Worm (Caenorhabditis elegans) whole organism, L2 larva: ENCODE measurements around the gene F59A7.2.

Source experiments
- C34F6.9 ChIP-seq: fragments of 150-350 bp; optimal IDR thresholded peaks from 2 replicates; lab custom pipeline; 2014; ENCODE audit warnings: missing biosample characterization, missing genetic modification characterization
- R02D3.7 ChIP-seq: fragments of 150-350 bp; optimal IDR thresholded peaks from 2 replicates; lab custom pipeline; 2014; ENCODE audit warnings: missing biosample characterization, missing genetic modification characterization
- Y55F3AM.14 ChIP-seq: fragments of 200-800 bp; sonication (Bioruptor generic); optimal IDR thresholded peaks from 2 replicates; lab custom pipeline; 2018; ENCODE audit warnings: mild to moderate bottlenecking, missing genetic modification characterization, missing compliant biosample characterization
- ZK546.5 ChIP-seq: sonication (generic microtip); optimal IDR thresholded peaks from 2 replicates; lab custom pipeline; 2017; ENCODE audit warnings: missing biosample characterization, missing genetic modification characterization
- ama-1 ChIP-seq: fragments of 150-350 bp; optimal IDR thresholded peaks from 2 replicates; lab custom pipeline; 2018; ENCODE audit warnings: inconsistent platforms
- ceh-82 ChIP-seq: fragments of 150-350 bp; optimal IDR thresholded peaks from 2 replicates; lab custom pipeline; 2014; ENCODE audit warnings: missing biosample characterization, missing genetic modification characterization
- crh-2 ChIP-seq: sonication (generic microtip); optimal IDR thresholded peaks from 2 replicates; lab custom pipeline; 2017; ENCODE audit warnings: missing biosample characterization, missing genetic modification characterization
- fos-1 ChIP-seq: fragments of 150-350 bp; optimal IDR thresholded peaks from 2 replicates; lab custom pipeline; 2014; ENCODE audit warnings: missing biosample characterization, missing genetic modification characterization
- gmeb-1 ChIP-seq: fragments of 150-350 bp; optimal IDR thresholded peaks from 2 replicates; lab custom pipeline; 2014; ENCODE audit warnings: missing biosample characterization, missing genetic modification characterization
- lin-13 ChIP-seq: fragments of 150-350 bp; optimal IDR thresholded peaks from 2 replicates; lab custom pipeline; 2014; ENCODE audit warnings: missing biosample characterization, missing genetic modification reagents, missing genetic modification characterization
- lin-39 ChIP-seq: fragments of 150-350 bp; optimal IDR thresholded peaks from 2 replicates; lab custom pipeline; 2014; ENCODE audit warnings: missing biosample characterization, missing genetic modification reagents, missing genetic modification characterization
- mab-5 ChIP-seq: fragments of 150-350 bp; optimal IDR thresholded peaks from 2 replicates; lab custom pipeline; 2014; ENCODE audit warnings: missing biosample characterization, missing genetic modification characterization
- mbf-1 ChIP-seq: sonication (generic microtip); optimal IDR thresholded peaks from 2 replicates; lab custom pipeline; 2017; ENCODE audit warnings: missing biosample characterization, missing genetic modification characterization
- nhr-10 ChIP-seq: sonication (generic microtip); optimal IDR thresholded peaks from 2 replicates; lab custom pipeline; 2017; ENCODE audit warnings: missing biosample characterization, missing genetic modification characterization
- nhr-11 ChIP-seq: fragments of 150-350 bp; optimal IDR thresholded peaks from 2 replicates; lab custom pipeline; 2014; ENCODE audit warnings: missing biosample characterization, missing genetic modification characterization
- nhr-129 ChIP-seq: fragments of 150-350 bp; optimal IDR thresholded peaks from 2 replicates; lab custom pipeline; 2014; ENCODE audit warnings: missing biosample characterization, missing genetic modification characterization
- nhr-23 ChIP-seq: fragments of 150-350 bp; optimal IDR thresholded peaks from 2 replicates; lab custom pipeline; 2014; ENCODE audit warnings: missing biosample characterization, missing genetic modification reagents, missing genetic modification characterization
- nhr-237 ChIP-seq: fragments of 150-350 bp; optimal IDR thresholded peaks from 2 replicates; lab custom pipeline; 2014; ENCODE audit warnings: missing biosample characterization, missing genetic modification characterization
- nhr-25 ChIP-seq: fragments of 150-350 bp; sonication (generic microtip); optimal IDR thresholded peaks from 3 replicates; lab custom pipeline; 2014; ENCODE audit warnings: missing biosample characterization, missing genetic modification characterization
- nhr-6 ChIP-seq: fragments of 150-350 bp; optimal IDR thresholded peaks from 2 replicates; lab custom pipeline; 2014; ENCODE audit warnings: missing biosample characterization, missing genetic modification characterization
- nhr-77 ChIP-seq: fragments of 150-350 bp; optimal IDR thresholded peaks from 2 replicates; lab custom pipeline; 2014; ENCODE audit warnings: missing biosample characterization, missing genetic modification characterization
- peb-1 ChIP-seq: fragments of 150-350 bp; optimal IDR thresholded peaks from 2 replicates; lab custom pipeline; 2014; ENCODE audit warnings: missing biosample characterization, missing genetic modification characterization
- sem-4 ChIP-seq: fragments of 150-350 bp; optimal IDR thresholded peaks from 2 replicates; lab custom pipeline; 2014; ENCODE audit warnings: missing biosample characterization, missing genetic modification reagents, missing genetic modification characterization
- skn-1 ChIP-seq: sonication (generic microtip); optimal IDR thresholded peaks from 2 replicates; lab custom pipeline; 2017; ENCODE audit warnings: missing biosample characterization, missing genetic modification characterization
- sma-3 ChIP-seq: sonication (generic microtip); optimal IDR thresholded peaks from 2 replicates; lab custom pipeline; 2016; ENCODE audit warnings: missing genetic modification reagents, missing genetic modification characterization, missing compliant biosample characterization
- sma-9 ChIP-seq, 2 experiments: fragments of 150-350 bp in 1 of 2; sonication (generic microtip) in 1 of 2; optimal IDR thresholded peaks; 2 replicates each; lab custom pipeline; 2014 to 2016; ENCODE audit warnings: missing genetic modification characterization in 2 of 2, mild to moderate bottlenecking in 1 of 2, missing biosample characterization in 1 of 2, missing compliant biosample characterization in 1 of 2, missing genetic modification reagents in 1 of 2, moderate library complexity in 1 of 2
- snpc-4 ChIP-seq: fragments of 150-350 bp; optimal IDR thresholded peaks from 2 replicates; lab custom pipeline; 2014; ENCODE audit warnings: missing biosample characterization, missing genetic modification characterization
- unc-39 ChIP-seq: fragments of 150-350 bp; optimal IDR thresholded peaks from 2 replicates; lab custom pipeline; 2014; ENCODE audit warnings: missing biosample characterization, missing genetic modification characterization
- unc-55 ChIP-seq: fragments of 150-350 bp; sonication (generic microtip); optimal IDR thresholded peaks from 3 replicates; lab custom pipeline; 2014; ENCODE audit warnings: missing biosample characterization, missing genetic modification reagents, missing genetic modification characterization
- ztf-1 ChIP-seq: fragments of 200-800 bp; sonication (Bioruptor generic); conservative IDR thresholded peaks from 2 replicates; pipeline ENCODE4 v1.3.6; 2022; ENCODE audit warnings: missing genetic modification characterization, missing compliant biosample characterization
- ztf-4 ChIP-seq: fragments of 150-350 bp; optimal IDR thresholded peaks from 2 replicates; lab custom pipeline; 2014; ENCODE audit warnings: missing biosample characterization, missing genetic modification characterization

Gene F59A7.2

DNA sequence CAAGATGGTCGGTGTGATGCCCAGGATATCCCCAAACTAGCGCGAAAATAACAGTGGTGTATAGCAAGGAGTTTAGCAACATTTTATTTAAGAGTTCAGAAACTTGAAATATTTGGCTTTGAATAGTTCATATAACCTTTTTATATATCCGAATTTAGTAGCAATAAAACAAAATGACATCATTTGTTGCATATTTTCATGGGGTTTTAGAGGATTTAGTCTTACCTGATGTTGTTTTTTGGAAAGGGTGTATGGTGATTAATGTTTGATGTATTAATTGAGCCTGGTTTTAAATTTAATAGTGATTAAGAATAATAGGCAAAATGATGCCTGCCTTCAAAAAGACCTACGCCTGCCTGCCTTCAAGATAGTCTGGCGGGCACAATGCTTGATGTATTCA is at the start of gene F59A7.2:
Gene F59A7.2 (minus strand): TSS at position 101 of the 400 bp plus-strand sequence.
- no peak for TF ChIP-seq C34F6.9 (tag; lab: Kevin White, UChicago)
- TF ChIP-seq nhr-6 (tag; lab: Kevin White, UChicago): no peak
- no peak for TF ChIP-seq ama-1 (lab: Kevin White, UChicago)
- TF ChIP-seq peb-1: no peak
- no peak for TF ChIP-seq nhr-11
- TF ChIP-seq ceh-82 (tag; lab: Kevin White, UChicago): no peak
- TF ChIP-seq, all 48 proteins: peak for 0

DNA sequence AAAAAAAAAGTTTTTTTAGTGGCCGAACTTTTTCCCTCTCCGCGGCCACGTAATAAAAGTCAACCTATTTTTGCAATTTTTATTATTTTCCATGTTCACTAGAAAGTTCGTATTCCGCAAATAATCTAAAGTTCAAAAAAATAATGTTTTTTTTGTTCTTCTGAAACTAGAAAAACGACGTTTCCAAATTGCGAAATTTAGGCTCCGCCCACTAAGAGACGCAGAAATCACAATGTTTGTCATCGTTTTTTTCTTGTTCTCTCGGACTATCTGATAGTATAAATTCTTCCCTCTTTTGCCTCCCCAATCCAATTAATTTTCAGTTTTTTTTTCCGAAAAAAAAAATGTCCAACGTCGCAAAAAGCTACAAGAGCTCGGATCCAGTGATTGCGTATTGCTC is 41.0 kb upstream of the F59A7.2 start, which contains the start of gene comt-3:
Gene comt-3 (plus strand): TSS at position 214 of the 400 bp plus-strand sequence.
- TF ChIP-seq unc-55 (GFP tag; lab: Kevin White, UChicago): peak; percentile 41
- peak; percentile 58 for TF ChIP-seq skn-1 (tag; lab: Kevin White, UChicago)
- no peak for TF ChIP-seq crh-2

DNA sequence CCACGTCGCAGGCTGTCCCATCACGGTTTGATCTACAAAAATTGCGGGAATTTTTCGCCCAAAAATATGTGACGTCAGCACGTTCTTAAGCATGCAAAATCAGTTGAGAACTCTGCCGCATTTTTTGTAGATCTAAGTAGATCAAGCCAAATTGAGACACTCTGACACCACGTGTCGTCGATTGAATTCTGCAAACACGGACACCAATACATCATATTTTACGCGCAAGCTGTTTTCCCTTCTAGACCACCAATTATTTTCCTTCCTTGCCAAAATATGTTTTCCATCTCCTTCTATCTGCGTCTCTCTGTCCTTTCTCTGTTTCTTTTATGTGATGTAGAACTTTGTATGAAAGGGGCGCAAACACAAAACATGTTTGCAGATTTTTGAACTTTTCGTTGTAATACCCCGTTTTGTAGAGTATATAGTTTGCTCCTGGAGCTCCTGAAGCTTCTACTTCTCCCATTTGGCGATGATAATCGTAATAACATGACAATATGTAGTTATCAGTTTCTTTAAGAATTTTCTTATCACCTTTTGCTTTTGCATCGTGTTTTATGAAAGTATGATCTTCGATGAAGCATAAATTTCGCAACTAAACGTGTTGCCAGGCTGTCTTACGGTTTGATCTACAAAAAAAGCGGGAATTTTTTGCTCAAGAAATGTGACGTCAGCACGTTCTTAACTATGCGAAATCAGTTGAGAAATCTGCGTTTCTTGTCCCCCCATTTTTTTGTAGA is 39.6 kb upstream of the F59A7.2 start:
- TF ChIP-seq fos-1 (tag; lab: Kevin White, UChicago): peak; percentile 53
- TF ChIP-seq nhr-23: no peak
- peak; percentile 5 for TF ChIP-seq C34F6.9 (tag; lab: Kevin White, UChicago)
- no peak for TF ChIP-seq ZK546.5 (tag; lab: Kevin White, UChicago)
- no peak for TF ChIP-seq lin-39 (tag; lab: Kevin White, UChicago)
- no peak for TF ChIP-seq unc-39
- TF ChIP-seq sma-9 (GFP tag; optimal IDR thresholded peaks at IDR 0.05; lab: Kevin White, UChicago): peak; percentile 23
- TF ChIP-seq sma-9 (tag; optimal IDR thresholded peaks at IDR 0.05; lab: Kevin White, UChicago): no peak
- TF ChIP-seq, all 48 proteins: peak for 3

DNA sequence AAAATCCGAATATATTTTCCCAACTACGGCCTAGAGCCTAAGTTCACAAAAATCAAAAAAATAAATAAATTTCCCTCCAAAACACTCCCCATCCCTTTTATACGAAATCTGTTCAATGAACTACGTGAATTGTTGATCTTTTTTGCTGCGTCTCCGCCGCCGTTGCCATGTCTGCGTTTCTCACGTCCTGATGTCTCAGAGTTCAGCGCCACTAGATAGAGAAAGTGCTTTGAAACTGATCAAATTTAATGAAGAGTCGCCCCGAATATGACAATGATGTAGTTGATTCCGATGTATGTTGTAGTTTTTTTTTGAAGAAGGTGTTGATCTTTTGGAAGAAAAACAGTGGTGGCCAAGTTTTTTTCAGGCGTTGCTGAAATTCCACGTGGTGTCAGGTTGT is 37.9 kb upstream of the F59A7.2 start:
- TF ChIP-seq mbf-1 (no peak), sem-4 (tag; lab: Kevin White, UChicago) (no peak), gmeb-1 (tag; lab: Kevin White, UChicago) (no peak), ztf-4 (tag; lab: Kevin White, UChicago) (no peak), Y55F3AM.14 (GFP tag; lab: Kevin White, UChicago) (no peak), nhr-77 (tag; lab: Kevin White, UChicago) (no peak), fos-1 (tag; lab: Kevin White, UChicago) (no peak), R02D3.7 (tag; lab: Kevin White, UChicago) (no peak), sma-9 (GFP tag; optimal IDR thresholded peaks at IDR 0.05; lab: Kevin White, UChicago) (no peak), sma-9 (tag; optimal IDR thresholded peaks at IDR 0.05; lab: Kevin White, UChicago) (no peak), nhr-237 (tag; lab: Kevin White, UChicago) (no peak), unc-55 (GFP tag; lab: Kevin White, UChicago) (no peak), ztf-1 (GFP tag; lab: Robert Waterston, UW) (no peak), snpc-4 (no peak), nhr-129 (tag; lab: Kevin White, UChicago) (no peak), sma-3 (GFP tag; lab: Kevin White, UChicago) (no peak), nhr-25 (tag; lab: Kevin White, UChicago) (no peak), lin-13 (no peak)
- TF ChIP-seq, all 48 proteins: peak for 0

DNA sequence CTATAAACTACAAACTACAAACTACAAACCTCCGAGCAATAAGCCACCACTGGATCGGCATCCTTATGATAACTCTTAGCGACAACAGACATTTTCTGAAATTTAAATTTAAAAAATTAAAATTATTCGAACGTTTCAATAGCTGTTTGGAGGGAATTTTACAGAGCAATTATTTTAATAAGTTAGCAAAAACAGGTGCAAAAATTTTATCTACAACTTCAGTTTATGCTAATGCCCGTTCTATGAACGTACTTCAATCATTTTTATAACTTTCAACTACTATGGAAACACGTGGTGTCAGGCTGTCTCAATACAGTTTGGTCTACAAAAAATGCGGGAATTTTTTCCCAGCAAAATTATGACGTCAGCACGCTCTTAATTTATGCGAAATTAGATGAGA is 37.2 kb upstream of the F59A7.2 start, which contains the start of gene comt-5:
Gene comt-5 (minus strand): TSS at position 101 of the 400 bp plus-strand sequence.
- no peak for TF ChIP-seq nhr-11
- no peak for TF ChIP-seq mab-5 (tag; lab: Kevin White, UChicago)
- no peak for TF ChIP-seq lin-39 (tag; lab: Kevin White, UChicago)
- TF ChIP-seq C34F6.9 (tag; lab: Kevin White, UChicago): no peak
- no peak for TF ChIP-seq nhr-10 (tag; lab: Kevin White, UChicago)
- no peak for TF ChIP-seq ZK546.5 (tag; lab: Kevin White, UChicago)
- TF ChIP-seq ama-1 (lab: Kevin White, UChicago): no peak
- no peak for TF ChIP-seq nhr-77 (tag; lab: Kevin White, UChicago)
- no peak for TF ChIP-seq ceh-82 (tag; lab: Kevin White, UChicago)
- no peak for TF ChIP-seq sem-4 (tag; lab: Kevin White, UChicago)
- TF ChIP-seq, all 48 proteins: peak for 0
